Worm (Caenorhabditis elegans) whole organism, young adult: ENCODE measurements around the gene ZK6.8.

Source experiments
- F22D6.2 ChIP-seq: sonication (generic microtip); optimal IDR thresholded peaks from 2 replicates; lab custom pipeline; 2016; ENCODE audit warnings: mild to moderate bottlenecking, missing genetic modification characterization, missing compliant biosample characterization
- Y79H2A.3 ChIP-seq: fragments of 200-800 bp; sonication (Bioruptor generic); conservative IDR thresholded peaks from 2 replicates; pipeline ENCODE4 v1.3.6; 2022; ENCODE audit warnings: missing genetic modification reagents, missing genetic modification characterization, missing compliant biosample characterization
- hmg-1.2 ChIP-seq: fragments of 200-800 bp; sonication (Bioruptor generic); IDR thresholded peaks from 2 replicates; pipeline ENCODE4 v1.3.6; 2022; ENCODE audit warnings: missing genetic modification reagents, missing genetic modification characterization, missing compliant biosample characterization
- lin-35 ChIP-seq, 3 experiments: fragments of 150-350 bp in 2 of 3; sonication (generic microtip) in 1 of 3; optimal IDR thresholded peaks; 2 replicates each; lab custom pipeline; 2014 to 2018; ENCODE audit warnings: missing biosample characterization in 3 of 3, missing genetic modification characterization in 3 of 3, missing genetic modification reagents in 3 of 3
- mxl-1 ChIP-seq: sonication (generic microtip); optimal IDR thresholded peaks from 2 replicates; lab custom pipeline; 2016; ENCODE audit warnings: missing genetic modification characterization, missing compliant biosample characterization
- nhr-120 ChIP-seq: fragments of 200-800 bp; sonication (Bioruptor generic); IDR thresholded peaks from 2 replicates; pipeline ENCODE4 v1.3.6; 2022; ENCODE audit warnings: missing genetic modification characterization, missing compliant biosample characterization
- unc-62 ChIP-seq: fragments of 150-350 bp; optimal IDR thresholded peaks from 2 replicates; lab custom pipeline; 2014; ENCODE audit warnings: missing biosample characterization, missing genetic modification reagents, missing genetic modification characterization

DNA sequence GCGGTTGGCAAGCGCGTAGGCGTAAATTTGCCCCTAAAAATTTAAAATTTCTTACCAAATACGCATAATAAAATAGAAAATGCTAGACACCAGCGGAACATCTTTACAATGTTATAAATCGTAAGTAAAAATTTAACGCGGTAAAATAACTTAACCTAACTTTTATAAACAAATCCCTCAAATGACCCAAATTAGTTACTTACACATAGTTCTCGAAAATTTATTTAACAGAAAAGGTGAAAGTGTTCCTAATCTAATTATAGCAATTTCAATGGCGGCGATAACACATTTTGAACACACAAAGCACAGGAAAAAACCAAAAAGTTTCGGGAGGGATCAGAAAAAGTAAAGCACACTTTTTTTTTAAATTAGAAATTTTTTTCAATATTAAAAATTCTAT lies 1.5 kb upstream of the ZK6.8 start, which contains the start of gene mltn-8:
- TF ChIP-seq nhr-120 (GFP tag; lab: Robert Waterston, UW) (no peak), mxl-1 (tag; lab: Kevin White, UChicago) (no peak), unc-62 (no peak), lin-35 (GFP tag; optimal IDR thresholded peaks at IDR 0.05; lab: Kevin White, UChicago) (no peak), Y79H2A.3 (no peak), F22D6.2 (no peak), hmg-1.2 (GFP tag; lab: Robert Waterston, UW) (no peak)
